Worm (Caenorhabditis elegans) whole organism, mixed stage, embryonic: ENCODE data around the gene snb-5.

Experiments
- M03D4.4 ChIP-seq: sonication (generic microtip); optimal IDR thresholded peaks from 2 replicates; lab custom pipeline; 2017; ENCODE audit warnings: mild to moderate bottlenecking, missing genetic modification characterization, missing compliant biosample characterization
- bed-3 ChIP-seq: fragments of 200-800 bp; sonication (Bioruptor generic); optimal IDR thresholded peaks from 3 replicates; lab custom pipeline; 2018; ENCODE audit warnings: mild to moderate bottlenecking, missing genetic modification characterization, moderate library complexity, missing compliant biosample characterization
- blmp-1 ChIP-seq: fragments of 150-350 bp; optimal IDR thresholded peaks from 2 replicates; lab custom pipeline; 2014; ENCODE audit warnings: missing biosample characterization, missing genetic modification characterization
- ceh-39 ChIP-seq: fragments of 150-350 bp; optimal IDR thresholded peaks from 2 replicates; lab custom pipeline; 2014; ENCODE audit warnings: missing biosample characterization, missing genetic modification characterization
- ceh-43 ChIP-seq: fragments of 200-800 bp; sonication (Bioruptor generic); optimal IDR thresholded peaks from 2 replicates; lab custom pipeline; 2018; ENCODE audit warnings: mild to moderate bottlenecking, missing genetic modification characterization, moderate library complexity, missing compliant biosample characterization
- ces-1 ChIP-seq: fragments of 150-350 bp; optimal IDR thresholded peaks from 2 replicates; lab custom pipeline; 2014; ENCODE audit warnings: missing biosample characterization, missing genetic modification reagents, missing genetic modification characterization
- cnd-1 ChIP-seq: fragments of 200-800 bp; sonication (Bioruptor generic); optimal IDR thresholded peaks from 2 replicates; lab custom pipeline; 2018; ENCODE audit warnings: mild to moderate bottlenecking, missing genetic modification characterization, missing compliant biosample characterization
- drap-1 ChIP-seq: fragments of 200-800 bp; sonication (Bioruptor generic); optimal IDR thresholded peaks from 3 replicates; lab custom pipeline; 2018; ENCODE audit warnings: mild to moderate bottlenecking, missing genetic modification characterization, missing compliant biosample characterization
- elt-3 ChIP-seq: fragments of 150-350 bp; optimal IDR thresholded peaks from 2 replicates; lab custom pipeline; 2014; ENCODE audit warnings: missing biosample characterization, missing genetic modification characterization
- flh-1 ChIP-seq: fragments of 200-800 bp; sonication (Bioruptor generic); optimal IDR thresholded peaks from 2 replicates; lab custom pipeline; 2018; ENCODE audit warnings: mild to moderate bottlenecking, missing genetic modification characterization, moderate library complexity, missing compliant biosample characterization
- ham-2 ChIP-seq: fragments of 200-800 bp; sonication (Bioruptor generic); optimal IDR thresholded peaks from 2 replicates; lab custom pipeline; 2018; ENCODE audit warnings: mild to moderate bottlenecking, missing genetic modification characterization, missing compliant biosample characterization
- hlh-1 ChIP-seq: fragments of 150-350 bp; optimal IDR thresholded peaks from 2 replicates; lab custom pipeline; 2014; ENCODE audit warnings: missing biosample characterization, missing genetic modification reagents, missing genetic modification characterization
- lin-32 ChIP-seq: fragments of 200-800 bp; sonication (Bioruptor generic); optimal IDR thresholded peaks from 2 replicates; lab custom pipeline; 2018; ENCODE audit warnings: mild to moderate bottlenecking, missing genetic modification characterization, missing compliant biosample characterization
- lsy-2 ChIP-seq: fragments of 150-350 bp; optimal IDR thresholded peaks from 2 replicates; lab custom pipeline; 2014; ENCODE audit warnings: missing biosample characterization, missing genetic modification characterization
- mab-5 ChIP-seq: fragments of 150-350 bp; optimal IDR thresholded peaks from 2 replicates; lab custom pipeline; 2014; ENCODE audit warnings: missing biosample characterization, missing genetic modification characterization
- mep-1 ChIP-seq: fragments of 150-350 bp; optimal IDR thresholded peaks from 2 replicates; lab custom pipeline; 2017; ENCODE audit warnings: missing biosample characterization, missing genetic modification reagents, missing genetic modification characterization, inconsistent platforms
- nhr-12 ChIP-seq: fragments of 150-350 bp; optimal IDR thresholded peaks from 2 replicates; lab custom pipeline; 2014; ENCODE audit warnings: missing biosample characterization, missing genetic modification characterization
- nhr-2 ChIP-seq: fragments of 150-350 bp; optimal IDR thresholded peaks from 2 replicates; lab custom pipeline; 2014; ENCODE audit warnings: missing biosample characterization, missing genetic modification characterization
- nhr-237 ChIP-seq: fragments of 150-350 bp; optimal IDR thresholded peaks from 2 replicates; lab custom pipeline; 2014; ENCODE audit warnings: missing biosample characterization, missing genetic modification characterization
- nhr-28 ChIP-seq: fragments of 150-350 bp; optimal IDR thresholded peaks from 2 replicates; lab custom pipeline; 2014; ENCODE audit warnings: missing biosample characterization, missing genetic modification characterization
- sem-2 ChIP-seq: fragments of 200-800 bp; sonication (Bioruptor generic); optimal IDR thresholded peaks from 2 replicates; lab custom pipeline; 2018; ENCODE audit warnings: mild to moderate bottlenecking, missing genetic modification characterization, missing compliant biosample characterization
- snpc-4 ChIP-seq: fragments of 150-350 bp; optimal IDR thresholded peaks from 2 replicates; lab custom pipeline; 2014; ENCODE audit warnings: missing biosample characterization, missing genetic modification characterization
- sptf-1 ChIP-seq: sonication (generic microtip); optimal IDR thresholded peaks from 2 replicates; lab custom pipeline; 2017; ENCODE audit warnings: mild to moderate bottlenecking, missing genetic modification characterization, moderate library complexity, missing compliant biosample characterization
- tbx-8 ChIP-seq: fragments of 200-800 bp; sonication (Bioruptor generic); optimal IDR thresholded peaks from 2 replicates; lab custom pipeline; 2018; ENCODE audit warnings: mild to moderate bottlenecking, missing genetic modification characterization, moderate library complexity, missing compliant biosample characterization
- zip-8 ChIP-seq: fragments of 150-350 bp; optimal IDR thresholded peaks from 2 replicates; lab custom pipeline; 2014; ENCODE audit warnings: missing biosample characterization, missing genetic modification characterization

snb-5 gene

DNA sequence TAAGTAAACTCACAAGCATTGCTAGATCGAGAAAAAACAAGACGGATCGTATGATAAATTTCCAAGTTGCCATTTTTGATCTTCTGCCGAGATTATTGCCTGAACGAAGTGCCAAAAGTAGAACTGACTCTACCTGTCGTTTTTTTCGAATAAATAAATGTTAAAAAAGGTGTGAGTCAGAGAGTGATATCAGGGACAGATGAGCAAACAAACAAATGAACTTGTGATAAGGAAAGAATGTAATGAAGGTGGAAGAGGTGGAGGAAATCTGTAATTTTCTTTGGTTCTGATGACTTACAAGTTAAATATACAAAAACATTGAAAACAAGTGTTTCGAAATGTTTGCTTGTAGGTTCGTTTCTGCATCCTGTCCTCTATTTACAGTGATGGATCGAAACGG, 36.5 kb downstream of the snb-5 start, which contains the start of gene tsp-1:
Gene tsp-1 (minus strand): TSS at position 99 of the 400 bp plus-strand sequence.
- TF ChIP-seq mab-5 (tag; lab: Kevin White, UChicago) (no peak), lin-32 (GFP tag; lab: Kevin White, UChicago) (no peak), bed-3 (GFP tag; lab: Kevin White, UChicago) (no peak), M03D4.4 (tag; lab: Kevin White, UChicago) (no peak), tbx-8 (GFP tag; lab: Kevin White, UChicago) (no peak), hlh-1 (no peak), blmp-1 (tag; lab: Kevin White, UChicago) (no peak), ham-2 (GFP tag; lab: Kevin White, UChicago) (no peak), flh-1 (GFP tag; lab: Kevin White, UChicago) (no peak), nhr-2 (no peak), nhr-237 (tag; lab: Kevin White, UChicago) (no peak), sem-2 (no peak), mep-1 (tag; lab: Kevin White, UChicago) (no peak)

DNA sequence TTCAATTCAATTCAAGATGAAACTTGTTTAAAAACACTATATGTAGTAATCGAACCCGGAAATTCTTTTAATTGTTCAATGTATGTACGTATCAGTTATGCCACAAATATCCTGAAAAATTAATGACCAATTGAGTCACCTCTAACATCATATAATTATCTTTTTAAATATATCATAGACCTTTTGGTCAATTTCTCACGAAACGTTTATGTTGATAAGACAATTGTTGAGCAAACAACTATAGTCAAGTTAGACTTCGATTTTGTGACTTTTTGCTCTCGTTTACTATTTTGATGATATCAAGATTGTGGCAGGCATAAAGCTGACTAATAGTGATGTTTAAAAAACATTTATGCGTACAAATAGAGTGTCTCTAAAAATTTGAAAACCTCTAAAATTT, 37.4 kb downstream of the snb-5 start:
- TF ChIP-seq ces-1 (GFP tag; lab: Kevin White, UChicago) (no peak), flh-1 (GFP tag; lab: Kevin White, UChicago) (no peak), nhr-2 (no peak), hlh-1 (no peak)

DNA sequence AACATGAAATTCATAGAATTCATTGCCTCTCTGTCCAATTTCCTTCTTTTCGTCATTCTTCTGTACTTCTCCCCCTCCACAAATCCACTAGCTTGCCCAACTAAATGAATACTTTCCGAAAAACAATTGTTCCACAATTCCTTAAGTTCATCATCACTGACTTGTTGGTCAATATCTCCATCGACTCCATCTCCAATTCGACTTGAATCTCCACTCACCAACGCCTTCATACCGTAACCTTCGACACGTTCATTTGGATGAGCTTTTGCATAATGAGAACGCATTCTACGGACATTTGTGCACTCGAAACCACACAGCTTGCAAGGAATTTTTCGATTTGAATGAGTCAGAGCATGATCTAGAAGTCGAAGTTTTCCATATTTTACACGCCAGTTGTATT, 38.1 kb downstream of the snb-5 start:
- TF ChIP-seq cnd-1 (no peak), lin-32 (GFP tag; lab: Kevin White, UChicago) (no peak), bed-3 (GFP tag; lab: Kevin White, UChicago) (no peak), snpc-4 (no peak), drap-1 (GFP tag; lab: Kevin White, UChicago) (no peak), tbx-8 (GFP tag; lab: Kevin White, UChicago) (no peak), mab-5 (tag; lab: Kevin White, UChicago) (no peak), elt-3 (tag; lab: Kevin White, UChicago) (no peak), M03D4.4 (tag; lab: Kevin White, UChicago) (no peak)
- TF ChIP-seq, all 35 proteins: peak for 0

DNA sequence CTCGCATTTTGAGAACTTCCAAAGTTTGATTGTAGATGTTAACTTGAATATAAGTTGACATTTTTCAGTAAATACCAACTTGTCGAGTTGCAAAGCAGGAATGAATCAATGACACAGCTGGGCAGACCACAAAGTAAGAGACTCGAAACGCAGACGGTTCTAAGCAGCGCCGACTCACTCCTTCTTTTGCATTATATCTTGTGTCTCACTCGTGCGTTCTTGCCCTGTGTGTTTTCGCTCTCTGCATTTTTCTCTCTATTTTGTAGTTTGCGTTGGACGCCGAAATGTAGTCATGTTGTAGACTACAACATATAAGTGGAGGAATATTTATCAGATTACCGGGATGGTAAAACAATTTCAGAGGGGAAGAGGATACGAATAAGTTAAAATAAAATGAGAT, 40.0 kb downstream of the snb-5 start, which contains the start of gene C02F5.12:
Gene C02F5.12 (minus strand): TSS at position 221 of the 400 bp plus-strand sequence.
- TF ChIP-seq ceh-43 (GFP tag; lab: Kevin White, UChicago) (no peak), nhr-28 (tag; lab: Kevin White, UChicago) (peak; percentile 19), lsy-2 (tag; lab: Kevin White, UChicago) (peak; percentile 3), nhr-237 (tag; lab: Kevin White, UChicago) (no peak), mep-1 (tag; lab: Kevin White, UChicago) (peak; percentile 6), drap-1 (GFP tag; lab: Kevin White, UChicago) (no peak), lin-32 (GFP tag; lab: Kevin White, UChicago) (no peak), sptf-1 (tag; lab: Kevin White, UChicago) (no peak), nhr-12 (tag; lab: Kevin White, UChicago) (peak; percentile 95), M03D4.4 (tag; lab: Kevin White, UChicago) (no peak), blmp-1 (tag; lab: Kevin White, UChicago) (no peak), ceh-39 (tag; lab: Kevin White, UChicago) (no peak)
- TF ChIP-seq, all 35 proteins: peak for 4

DNA sequence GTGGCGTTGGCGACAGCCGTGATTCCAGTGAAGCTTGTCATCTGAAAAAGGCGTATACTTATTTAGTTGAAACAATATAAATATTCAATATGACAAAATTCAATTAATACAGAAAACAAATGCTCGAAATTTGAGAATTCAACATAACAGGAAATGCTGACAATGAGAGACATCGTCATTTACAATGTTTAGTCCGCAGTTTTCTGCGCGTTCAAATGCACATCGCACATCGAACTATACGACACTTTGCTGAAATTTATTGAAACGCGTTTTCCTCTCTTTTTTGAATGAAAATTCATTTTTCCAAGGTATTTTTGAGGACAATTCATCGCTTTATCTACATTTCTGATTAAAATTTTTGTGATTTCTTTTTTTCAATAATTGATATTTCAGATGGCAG, 41.2 kb downstream of the snb-5 start, which contains the start of the genes pbs-6 and cids-1:
Gene pbs-6 (minus strand): TSS at position 41 of the 400 bp plus-strand sequence.
Gene cids-1 (plus strand): TSS at position 394 of the 400 bp plus-strand sequence.
- no peak for TF ChIP-seq ham-2 (GFP tag; lab: Kevin White, UChicago)
- TF ChIP-seq lsy-2 (tag; lab: Kevin White, UChicago) = peak; percentile 6
- TF ChIP-seq ces-1 (GFP tag; lab: Kevin White, UChicago) = no peak
- TF ChIP-seq tbx-8 (GFP tag; lab: Kevin White, UChicago) = no peak
- TF ChIP-seq nhr-237 (tag; lab: Kevin White, UChicago) = no peak
- TF ChIP-seq blmp-1 (tag; lab: Kevin White, UChicago) = no peak
- TF ChIP-seq hlh-1 = peak; percentile 6
- no peak for TF ChIP-seq drap-1 (GFP tag; lab: Kevin White, UChicago)
- no peak for TF ChIP-seq zip-8
- TF ChIP-seq bed-3 (GFP tag; lab: Kevin White, UChicago) = no peak
- TF ChIP-seq snpc-4 = no peak
- TF ChIP-seq, all 35 proteins: peak for 2

DNA sequence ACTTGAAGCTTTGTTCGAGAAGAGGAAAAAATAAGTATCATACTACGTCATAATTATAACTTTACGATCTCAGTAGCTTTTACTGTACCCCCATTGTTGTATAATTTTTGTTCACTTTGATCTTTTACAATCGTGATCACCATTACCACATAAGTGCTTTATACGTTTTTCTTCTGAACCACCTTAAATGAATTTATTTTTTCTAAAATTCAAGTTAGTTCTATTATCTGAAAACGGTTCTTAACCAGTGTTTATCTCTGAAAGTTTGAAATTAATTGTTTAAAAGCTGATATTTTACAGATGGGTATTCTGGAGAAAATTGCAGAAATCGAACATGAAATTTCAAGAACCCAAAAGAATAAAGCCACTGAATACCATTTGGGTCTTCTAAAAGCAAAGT, 42.7 kb downstream of the snb-5 start, which contains the start of gene C02F5.3:
Gene C02F5.3 (plus strand): TSS at position 301 of the 400 bp plus-strand sequence.
- TF ChIP-seq snpc-4 (no peak), tbx-8 (GFP tag; lab: Kevin White, UChicago) (no peak), ceh-39 (tag; lab: Kevin White, UChicago) (no peak), drap-1 (GFP tag; lab: Kevin White, UChicago) (no peak)
